Worm (Caenorhabditis elegans) whole organism, L4/young adult: ENCODE data around the gene F23A7.3.

Source experiments
- W03F9.2 ChIP-seq: fragments of 150-350 bp; optimal IDR thresholded peaks from 2 replicates; lab custom pipeline; 2014; ENCODE audit warnings: missing biosample characterization, missing genetic modification characterization
- dao-5 ChIP-seq: sonication (generic microtip); optimal IDR thresholded peaks from 2 replicates; lab custom pipeline; 2016; ENCODE audit warnings: missing genotype, missing genetic modification characterization, moderate library complexity, missing compliant biosample characterization
- him-1 ChIP-seq: sonication (generic microtip); optimal IDR thresholded peaks from 2 replicates; lab custom pipeline; 2016; ENCODE audit warnings: missing genotype, missing genetic modification reagents, missing genetic modification characterization, missing compliant biosample characterization

Gene F23A7.3

DNA sequence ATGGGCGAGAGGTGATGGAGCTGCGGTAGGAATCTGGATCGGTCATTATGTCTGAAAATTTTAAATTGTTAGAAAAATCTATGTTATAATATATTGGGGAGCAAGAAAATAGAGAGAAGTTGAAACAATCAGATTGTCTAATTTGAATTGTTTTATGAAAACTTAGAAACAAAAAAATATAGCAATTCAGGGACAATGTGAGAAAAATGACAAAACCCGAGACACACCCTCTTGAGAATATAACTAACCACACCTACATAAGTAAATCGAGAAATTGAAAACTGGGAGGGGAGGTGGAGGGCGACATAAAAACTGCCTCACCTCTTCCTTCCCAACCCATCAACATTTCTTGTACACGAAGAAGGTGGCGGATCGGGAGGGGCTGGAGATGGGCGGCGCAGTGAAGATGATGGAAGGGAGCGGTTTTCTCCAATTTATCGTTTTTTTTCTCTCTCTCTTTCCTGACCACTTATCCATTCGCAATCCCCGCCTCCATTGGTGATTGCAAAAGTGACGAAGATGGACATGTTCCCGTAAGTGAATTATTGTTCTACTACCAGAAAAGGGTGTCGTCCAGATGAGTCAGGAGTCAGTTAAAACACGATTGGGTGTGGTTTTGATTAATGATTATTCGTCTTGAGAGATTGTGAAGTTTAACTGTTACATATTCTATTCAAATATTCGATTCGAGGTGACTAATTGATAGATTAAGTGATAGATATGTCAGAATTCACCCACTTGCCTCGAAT is 46.0 kb downstream of the F23A7.3 start, which contains the start of gene mua-6:
mua-6 (minus strand) TSS at position 51 of the 749 bp plus-strand sequence.
- TF ChIP-seq W03F9.2 (tag; lab: Kevin White, UChicago) (no peak), dao-5 (no peak), him-1 (no peak)

DNA sequence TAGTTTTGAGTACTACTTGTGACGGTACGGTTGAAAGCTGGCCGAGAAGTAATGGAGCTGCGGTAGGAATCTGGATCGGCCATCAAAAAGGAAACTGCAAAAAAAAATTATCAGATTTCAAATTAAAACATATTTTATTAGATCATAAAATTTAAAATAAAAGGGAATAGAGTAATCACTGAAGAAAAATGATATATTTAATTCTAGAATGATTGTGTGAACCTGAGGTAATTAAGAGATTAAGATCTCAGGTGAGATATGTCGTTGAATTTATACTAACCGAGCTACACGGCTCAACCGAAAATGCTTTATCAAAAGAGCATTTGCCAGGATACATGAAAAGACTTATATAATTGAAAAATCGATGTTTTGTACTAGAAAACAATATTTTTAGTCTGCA is 50.2 kb downstream of the F23A7.3 start, which contains the start of gene ifa-3:
ifa-3 (minus strand) TSS at position 101 of the 400 bp plus-strand sequence.
- TF ChIP-seq him-1 (no peak), W03F9.2 (tag; lab: Kevin White, UChicago) (no peak), dao-5 (no peak)

DNA sequence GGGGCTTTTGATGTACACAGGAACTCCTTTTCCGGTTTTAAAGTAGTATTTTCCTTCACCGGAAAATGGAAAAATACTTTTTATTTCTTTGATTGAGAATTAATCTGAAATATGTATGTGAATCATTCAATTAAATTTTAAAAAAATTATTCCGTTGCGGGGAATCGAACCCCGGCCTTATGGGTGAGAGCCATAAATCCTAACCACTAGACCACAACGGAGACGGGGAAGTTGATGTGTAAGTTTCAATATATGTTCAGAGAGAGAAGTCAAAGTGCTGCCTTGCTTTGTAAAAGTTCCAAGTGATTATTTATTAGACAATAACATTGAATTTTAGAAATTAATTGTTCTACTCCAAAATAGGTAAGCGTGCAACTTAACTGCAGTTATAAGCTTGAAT is 51.3 kb downstream of the F23A7.3 start:
- TF ChIP-seq him-1, result no peak
- TF ChIP-seq dao-5, result no peak
- TF ChIP-seq W03F9.2 (tag; lab: Kevin White, UChicago), result peak; percentile 41
